Worm (Caenorhabditis elegans): ENCODE data around the gene metl-1.
A peak's percentile ranks its signal among the peaks of the same experiment; 100 is the strongest.

metl-1 gene

DNA sequence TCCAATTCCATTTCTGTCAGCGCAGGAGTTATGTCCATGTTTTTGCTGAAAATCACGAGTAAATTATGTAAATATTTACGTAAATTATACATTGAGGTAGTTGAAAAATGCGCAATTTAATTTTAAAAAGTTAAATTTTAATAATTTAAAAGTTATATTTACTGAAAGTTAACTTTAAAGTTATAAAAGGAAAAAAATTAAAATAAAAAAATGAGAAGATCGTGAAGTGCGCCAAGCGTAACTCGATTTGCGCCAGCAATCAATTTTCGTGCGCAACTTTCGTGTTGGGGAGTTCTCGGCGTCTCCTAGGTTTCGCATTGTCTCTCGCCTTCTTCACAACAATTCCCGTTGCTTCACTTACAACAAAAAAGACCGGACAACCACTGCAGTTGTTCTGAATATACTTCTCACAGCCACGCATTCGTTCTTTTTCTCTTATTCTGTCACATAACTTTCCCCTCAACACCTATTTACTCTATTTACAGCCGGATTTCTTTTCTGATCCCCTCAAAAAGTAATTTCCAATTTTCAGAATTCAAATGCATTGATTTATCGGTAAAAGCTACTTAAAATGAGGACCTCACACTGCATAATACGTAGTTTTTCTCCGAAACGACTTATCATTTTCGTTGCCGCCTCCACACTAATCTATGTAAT is at the start of gene metl-1, which contains the start of gene W02B12.11:
Gene metl-1, minus strand, starts transcription at position 51 of the 657 bp plus-strand sequence.
Gene W02B12.11, plus strand, starts transcription at position 337 of the 657 bp plus-strand sequence.
- TF ChIP-seq unc-62 (GFP tag; optimal IDR thresholded peaks at IDR 0.05) (no peak), dpl-1 (GFP tag; optimal IDR thresholded peaks at IDR 0.05) (peak; percentile 74 to 81 (median 81)), fos-1 (tag; optimal IDR thresholded peaks at IDR 0.05) (peak; percentile 20), pag-3 (tag; optimal IDR thresholded peaks at IDR 0.05; ENCODE audit: borderline replicate concordance, insufficient read depth) (no peak), fkh-4 (tag; optimal IDR thresholded peaks at IDR 0.05; ENCODE audit: borderline replicate concordance) (peak; percentile 46), nhr-76 (tag; optimal IDR thresholded peaks at IDR 0.05) (no peak), lir-3 (tag; optimal IDR thresholded peaks at IDR 0.05; ENCODE audit: poor library complexity) (peak; percentile 30), grh-1 (GFP tag; IDR thresholded peaks at IDR 0.05) (peak; percentile 89), aly-2 (tag; optimal IDR thresholded peaks at IDR 0.05) (peak; percentile 29), ceh-90 (tag; optimal IDR thresholded peaks at IDR 0.05) (peak; percentile 5), nhr-90 (tag; optimal IDR thresholded peaks at IDR 0.05; ENCODE audit: poor library complexity) (peak; percentile 92), efl-3 (GFP tag; optimal IDR thresholded peaks at IDR 0.05) (peak; percentile 28), irx-1 (tag; optimal IDR thresholded peaks at IDR 0.05) (peak; percentile 74), fkh-10 (GFP tag; optimal IDR thresholded peaks at IDR 0.05) (peak; percentile 51), rnt-1 (tag; optimal IDR thresholded peaks at IDR 0.05) (peak; percentile 93), sox-4 (tag; optimal IDR thresholded peaks at IDR 0.05) (peak; percentile 34), hpl-2 (GFP tag; optimal IDR thresholded peaks at IDR 0.05) (peak; percentile 4), nhr-237 (tag; optimal IDR thresholded peaks at IDR 0.05) (no peak), fkh-8 (tag; optimal IDR thresholded peaks at IDR 0.05) (peak; percentile 79), hlh-4 (tag; optimal IDR thresholded peaks at IDR 0.05) (no peak), xbp-1 (tag; optimal IDR thresholded peaks at IDR 0.05) (peak; percentile 85), C34B4.2 (tag; optimal IDR thresholded peaks at IDR 0.05) (no peak), mef-2 (tag; optimal IDR thresholded peaks at IDR 0.05) (no peak), Y116A8C.19 (tag; optimal IDR thresholded peaks at IDR 0.05; ENCODE audit: borderline replicate concordance) (no peak), nhr-47 (tag; optimal IDR thresholded peaks at IDR 0.05) (peak; percentile 91), nhr-71 (tag; optimal IDR thresholded peaks at IDR 0.05) (peak; percentile 92), ztf-11 (tag; optimal IDR thresholded peaks at IDR 0.05) (peak in 1 of 2 experiments; percentile 55), lin-14 (GFP tag; optimal IDR thresholded peaks at IDR 0.05) (no peak), sup-37 (GFP tag; optimal IDR thresholded peaks at IDR 0.05) (peak; percentile 9), unc-86 (tag; optimal IDR thresholded peaks at IDR 0.05) (peak; percentile 82), snu-23 (GFP tag; optimal IDR thresholded peaks at IDR 0.05) (peak; percentile 91), nhr-28 (tag; optimal IDR thresholded peaks at IDR 0.05) (no peak), dsc-1 (tag; optimal IDR thresholded peaks at IDR 0.05) (peak; percentile 90), mdl-1 (tag; optimal IDR thresholded peaks at IDR 0.05) (peak in 1 of 2 experiments; percentile 62), aha-1 (tag; optimal IDR thresholded peaks at IDR 0.05) (peak; percentile 74), jun-1 (tag; optimal IDR thresholded peaks at IDR 0.05) (peak; percentile 71), C16A3.4 (tag; optimal IDR thresholded peaks at IDR 0.05) (peak; percentile 88), nhr-77 (tag; optimal IDR thresholded peaks at IDR 0.05) (peak; percentile 39), nhr-19 (GFP tag; conservative IDR thresholded peaks at IDR 0.05) (peak; percentile 92), lin-15B (tag; optimal IDR thresholded peaks at IDR 0.05) (peak; percentile 69), ceh-63 (GFP tag; optimal IDR thresholded peaks at IDR 0.05) (no peak), hlh-17 (GFP tag; optimal IDR thresholded peaks at IDR 0.05; ENCODE audit: borderline replicate concordance) (no peak), pax-3 (tag; optimal IDR thresholded peaks at IDR 0.05) (peak; percentile 52), swsn-7 (tag; optimal IDR thresholded peaks at IDR 0.05) (peak; percentile 90), ceh-82 (tag; optimal IDR thresholded peaks at IDR 0.05) (peak; percentile 86 to 93 (median 90)), elt-2 (tag; optimal IDR thresholded peaks at IDR 0.05) (peak; percentile 41), lin-39 (tag; optimal IDR thresholded peaks at IDR 0.05) (peak; percentile 88), egl-27 (tag; optimal IDR thresholded peaks at IDR 0.05) (no peak), nhr-11 (tag; optimal IDR thresholded peaks at IDR 0.05) (peak; percentile 49), mab-9 (GFP tag; IDR thresholded peaks at IDR 0.05) (peak; percentile 78)

All from whole organism, L1 larva.